Fruit fly (Drosophila melanogaster): ENCODE results near the gene hdly.

The hdly gene

DNA sequence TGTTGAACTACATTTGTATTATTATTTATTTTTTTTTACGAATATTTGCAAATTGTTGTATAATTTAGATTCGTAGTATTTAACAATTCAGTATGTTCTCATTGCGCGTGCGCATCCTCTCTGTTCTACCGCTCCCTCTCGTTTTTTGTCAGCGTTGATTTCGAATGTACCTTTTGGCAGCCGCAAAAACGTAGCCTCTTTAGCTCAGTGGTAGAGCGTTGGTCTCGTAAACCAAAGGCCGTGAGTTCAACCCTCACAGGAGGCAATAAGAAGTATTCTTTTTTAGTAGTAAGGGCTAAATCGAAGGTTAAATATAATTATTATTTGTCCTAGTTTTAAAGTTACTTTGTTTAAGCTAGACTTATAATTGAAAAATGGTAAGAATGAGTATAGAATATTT is 23.6 kb upstream of the hdly start:
- TF ChIP-seq Gug (GFP tag; IDR thresholded peaks at IDR 0.05) (no peak), salr (GFP tag; optimal IDR thresholded peaks at IDR 0.05) (no peak), Eip78C (GFP tag) (peak; percentile 49), CG7368 (GFP tag; optimal IDR thresholded peaks at IDR 0.05) (no peak), dac (GFP tag; optimal IDR thresholded peaks at IDR 0.05) (no peak)

dm6 chr3R:20890920-20891319 is 23.2 kb upstream of the hdly start:
- TF ChIP-seq cyc (GFP tag; optimal IDR thresholded peaks at IDR 0.05) = no peak
- TF ChIP-seq CG32006 (GFP tag; optimal IDR thresholded peaks at IDR 0.05) = no peak
- peak; percentile 73 for TF ChIP-seq svp (GFP tag)
- no peak for TF ChIP-seq Ets96B (tag; optimal IDR thresholded peaks at IDR 0.05)
- no peak for TF ChIP-seq CG3032 (tag; optimal IDR thresholded peaks at IDR 0.05)
- no peak for TF ChIP-seq fd59A (GFP tag; optimal IDR thresholded peaks at IDR 0.05)

- TF ChIP-seq CG11902 (GFP tag; optimal IDR thresholded peaks at IDR 0.05) (no peak), esn (GFP tag; optimal IDR thresholded peaks at IDR 0.05) (no peak), CG31627 (GFP tag; optimal IDR thresholded peaks at IDR 0.05) (no peak), svp (GFP tag) (no peak), fkh (GFP tag; optimal IDR thresholded peaks at IDR 0.05) (peak; percentile 8), salr (GFP tag; optimal IDR thresholded peaks at IDR 0.05) (no peak), Sox14 (GFP tag; optimal IDR thresholded peaks at IDR 0.05) (no peak)
These were observed 22.6 kb upstream of the hdly start for dm6 chr3R:20891495-20891894.

DNA sequence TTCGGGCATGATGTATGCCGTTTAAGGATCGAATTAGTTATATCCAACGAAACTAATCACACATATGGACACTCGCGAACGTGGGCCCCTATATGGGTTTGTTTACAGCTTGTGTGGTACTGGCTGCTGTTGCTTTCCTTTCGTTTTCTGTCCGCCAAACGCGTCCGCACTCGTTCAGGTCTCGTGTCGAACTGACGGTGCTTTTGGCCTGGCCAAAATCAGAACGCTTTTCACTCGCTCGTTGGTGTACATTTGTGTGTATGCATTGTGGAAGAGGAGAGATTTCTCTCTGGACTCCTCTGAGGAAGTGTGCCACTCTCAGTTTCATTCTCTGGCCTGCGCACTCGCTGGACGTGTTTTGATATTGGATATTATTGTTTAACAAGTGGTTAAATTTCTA is 17.0 kb upstream of the hdly start, which contains the start of gene Ktl:
Ktl (minus strand) TSS at position 193 of the 400 bp plus-strand sequence.
- no peak for TF ChIP-seq Hr4 (GFP tag; optimal IDR thresholded peaks at IDR 0.05)
- no peak for TF ChIP-seq cyc (GFP tag; optimal IDR thresholded peaks at IDR 0.05)
- TF ChIP-seq eg (GFP tag; IDR thresholded peaks at IDR 0.05) = no peak
- TF ChIP-seq topi (GFP tag; optimal IDR thresholded peaks at IDR 0.05) = no peak
- TF ChIP-seq Sox15 (GFP tag; optimal IDR thresholded peaks at IDR 0.05) = no peak
- no peak for TF ChIP-seq CG6808 (GFP tag; optimal IDR thresholded peaks at IDR 0.05)
- TF ChIP-seq fkh (GFP tag; optimal IDR thresholded peaks at IDR 0.05) = no peak
- TF ChIP-seq ss (GFP tag; optimal IDR thresholded peaks at IDR 0.05) = no peak
- no peak for TF ChIP-seq dac (GFP tag; optimal IDR thresholded peaks at IDR 0.05)
- TF ChIP-seq CG1621 (tag; optimal IDR thresholded peaks at IDR 0.05) = no peak
- TF ChIP-seq CG6854 (GFP tag; optimal IDR thresholded peaks at IDR 0.05) = no peak
- no peak for TF ChIP-seq Hr39 (GFP tag; optimal IDR thresholded peaks at IDR 0.05)
- TF ChIP-seq CG7368 (GFP tag; optimal IDR thresholded peaks at IDR 0.05) = no peak
- TF ChIP-seq CG16779 (tag; optimal IDR thresholded peaks at IDR 0.05) = no peak

- TF ChIP-seq CG8632 (GFP tag; optimal IDR thresholded peaks at IDR 0.05) (no peak), vri (GFP tag; optimal IDR thresholded peaks at IDR 0.05) (no peak), spab (GFP tag; optimal IDR thresholded peaks at IDR 0.05) (no peak), pdm3 (GFP tag; optimal IDR thresholded peaks at IDR 0.05) (no peak), Hr4 (GFP tag; optimal IDR thresholded peaks at IDR 0.05) (no peak), CG15336 (GFP tag; IDR thresholded peaks at IDR 0.05) (no peak), cyc (GFP tag; optimal IDR thresholded peaks at IDR 0.05) (no peak), CG10669 (GFP tag; optimal IDR thresholded peaks at IDR 0.05) (no peak), CG11294 (GFP tag; IDR thresholded peaks at IDR 0.05) (no peak), Lpt (GFP tag; optimal IDR thresholded peaks at IDR 0.05) (no peak), Sox15 (GFP tag; optimal IDR thresholded peaks at IDR 0.05) (no peak), CG11762 (GFP tag; optimal IDR thresholded peaks at IDR 0.05; ENCODE audit: insufficient read depth) (no peak), fd59A (GFP tag; optimal IDR thresholded peaks at IDR 0.05) (no peak), fd85E (GFP tag; optimal IDR thresholded peaks at IDR 0.05) (no peak), Eip93F (GFP tag; optimal IDR thresholded peaks at IDR 0.05) (no peak), CG9139 (GFP tag; optimal IDR thresholded peaks at IDR 0.05) (no peak), OdsH (GFP tag; optimal IDR thresholded peaks at IDR 0.05) (no peak), CG8319 (GFP tag; optimal IDR thresholded peaks at IDR 0.05) (no peak), Ets21C (GFP tag; optimal IDR thresholded peaks at IDR 0.05) (no peak)
These were observed 12.4 kb upstream of the hdly start, which contains the start of gene Grik for dm6 chr3R:20901656-20902055. Gene Grik (plus strand): TSS chr3R:20901956.
